Fruit fly (Drosophila melanogaster): Measurements from ENCODE around the gene Rad9.

The Rad9 gene

DNA sequence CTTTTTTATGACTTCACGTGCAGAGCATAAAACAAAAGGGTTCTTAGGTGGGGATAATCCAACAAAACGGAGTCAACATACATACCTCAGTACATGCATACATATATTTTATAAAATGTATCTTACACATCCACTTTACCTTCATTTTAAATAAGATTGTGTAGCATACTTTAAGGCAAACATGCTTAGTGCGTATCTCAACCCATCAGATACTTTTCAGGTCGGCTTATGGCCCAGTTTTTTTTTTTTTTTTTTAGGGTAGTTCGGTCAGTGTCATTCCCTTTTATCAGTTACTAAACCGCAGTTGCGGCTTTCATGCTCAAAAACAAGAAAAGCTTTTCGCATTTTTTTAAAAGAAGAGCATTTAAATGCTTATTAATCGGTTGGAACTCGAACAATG, 19.6 kb upstream of the Rad9 start, which contains the start of gene NijB:
Gene NijB, plus strand, starts transcription at position 398 of the 400 bp plus-strand sequence.
- peak; percentile 56 for TF ChIP-seq vri (GFP tag; optimal IDR thresholded peaks at IDR 0.05)
- TF ChIP-seq OdsH (GFP tag; optimal IDR thresholded peaks at IDR 0.05): peak; percentile 7
- TF ChIP-seq Eip75B (GFP tag; optimal IDR thresholded peaks at IDR 0.05): peak; percentile 88
- TF ChIP-seq CG10631 (GFP tag; optimal IDR thresholded peaks at IDR 0.05): no peak
- TF ChIP-seq ss (GFP tag; optimal IDR thresholded peaks at IDR 0.05): peak in 1 of 2 experiments; percentile 0
- peak; percentile 69 for TF ChIP-seq svp (GFP tag)
- no peak for TF ChIP-seq eg (GFP tag; IDR thresholded peaks at IDR 0.05)

DNA sequence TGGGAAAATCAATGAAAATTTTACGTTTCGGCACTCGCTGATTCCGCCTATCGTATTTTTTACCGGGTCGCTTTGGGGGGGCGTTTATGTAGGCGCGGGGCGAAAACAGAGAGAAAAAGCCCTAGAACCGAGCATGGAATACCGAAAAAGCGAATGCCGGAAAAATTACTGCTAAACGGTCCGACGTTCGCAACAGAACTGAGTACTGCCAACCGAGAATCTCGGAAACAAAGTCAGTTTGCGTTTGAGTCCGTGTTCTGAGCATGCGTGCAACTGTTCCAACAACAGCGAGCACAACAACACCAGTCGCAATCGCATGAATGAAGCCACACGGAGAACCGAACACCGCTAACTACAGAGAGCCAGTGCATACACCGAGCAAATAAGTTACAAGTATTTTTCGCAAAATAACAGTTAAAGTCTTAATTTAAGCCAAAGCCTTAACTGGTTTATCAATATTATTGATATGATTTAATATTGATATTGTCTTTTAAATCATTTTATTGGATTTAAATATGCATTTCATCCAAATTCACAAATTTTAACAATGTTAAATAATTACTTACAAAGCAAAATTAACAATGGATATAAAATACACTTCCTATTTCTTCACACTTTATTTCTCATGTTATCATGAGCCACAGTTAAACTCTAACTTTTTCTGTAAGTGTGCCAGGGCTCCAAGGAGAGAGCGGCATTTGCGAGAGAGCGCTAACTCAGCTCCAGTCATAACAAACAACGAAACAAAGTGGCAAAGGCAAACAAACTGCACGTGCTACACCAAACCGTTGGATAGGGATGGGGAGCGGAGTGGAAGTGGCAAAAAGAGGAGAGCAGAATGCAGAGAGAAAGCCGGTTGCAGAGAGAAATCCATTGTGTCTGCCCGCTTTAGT, 18.2 kb upstream of the Rad9 start, which contains the start of gene CG3961:
Gene CG3961, minus strand, starts transcription at position 201 of the 893 bp plus-strand sequence.
- peak; percentile 98 for TF ChIP-seq dsx (GFP tag; optimal IDR thresholded peaks at IDR 0.05; ENCODE audit: poor library complexity, severe bottlenecking)
- TF ChIP-seq lz (GFP tag; optimal IDR thresholded peaks at IDR 0.05): peak; percentile 98
- peak; percentile 98 for TF ChIP-seq CG16779 (tag; optimal IDR thresholded peaks at IDR 0.05)
- TF ChIP-seq CG34406 (GFP tag; optimal IDR thresholded peaks at IDR 0.05): peak; percentile 99
- TF ChIP-seq vri (GFP tag; optimal IDR thresholded peaks at IDR 0.05): peak; percentile 89
- peak; percentile 99 for TF ChIP-seq net (GFP tag; optimal IDR thresholded peaks at IDR 0.05)
- peak; percentile 91 for TF ChIP-seq fd85E (GFP tag; optimal IDR thresholded peaks at IDR 0.05)
- peak; percentile 89 for TF ChIP-seq eg (GFP tag; IDR thresholded peaks at IDR 0.05)
- TF ChIP-seq CG11902 (GFP tag; optimal IDR thresholded peaks at IDR 0.05): peak; percentile 93
- peak; percentile 98 for TF ChIP-seq CG10669 (GFP tag; optimal IDR thresholded peaks at IDR 0.05)
- TF ChIP-seq CG8119 (GFP tag; IDR thresholded peaks at IDR 0.05): peak; percentile 99
- TF ChIP-seq acj6 (GFP tag; optimal IDR thresholded peaks at IDR 0.05): peak; percentile 99
- peak; percentile 98 for TF ChIP-seq Sox15 (GFP tag; optimal IDR thresholded peaks at IDR 0.05)
- TF ChIP-seq CG3919 (GFP tag; optimal IDR thresholded peaks at IDR 0.05): peak; percentile 99
- TF ChIP-seq Blimp-1 (GFP tag; optimal IDR thresholded peaks at IDR 0.05): peak; percentile 96
- peak; percentile 98 for TF ChIP-seq CG9139 (GFP tag; optimal IDR thresholded peaks at IDR 0.05)
- TF ChIP-seq Hr4 (GFP tag; optimal IDR thresholded peaks at IDR 0.05): peak; percentile 98
- peak; percentile 85 to 100 for TF ChIP-seq salr (GFP tag; optimal IDR thresholded peaks at IDR 0.05)
- TF ChIP-seq CG1621 (tag; optimal IDR thresholded peaks at IDR 0.05): peak; percentile 94
- TF ChIP-seq spab (GFP tag; optimal IDR thresholded peaks at IDR 0.05): peak; percentile 99
- peak; percentile 98 for TF ChIP-seq CG4318 (GFP tag; optimal IDR thresholded peaks at IDR 0.05)
- TF ChIP-seq fd59A (GFP tag; optimal IDR thresholded peaks at IDR 0.05): peak; percentile 99
- peak; percentile 94 for TF ChIP-seq Hr39 (GFP tag; optimal IDR thresholded peaks at IDR 0.05)
- peak; percentile 91 for TF ChIP-seq Ets21C (GFP tag; optimal IDR thresholded peaks at IDR 0.05)
- TF ChIP-seq dac (GFP tag; optimal IDR thresholded peaks at IDR 0.05): peak; percentile 94
- TF ChIP-seq CG6163 (GFP tag; IDR thresholded peaks at IDR 0.05): peak; percentile 89
- TF ChIP-seq CG6792 (GFP tag; optimal IDR thresholded peaks at IDR 0.05): peak; percentile 99
- peak; percentile 96 for TF ChIP-seq CG31627 (GFP tag; optimal IDR thresholded peaks at IDR 0.05)
- TF ChIP-seq Ets96B (tag; optimal IDR thresholded peaks at IDR 0.05): peak; percentile 99
- TF ChIP-seq Gug (GFP tag; IDR thresholded peaks at IDR 0.05): peak; percentile 94
- peak; percentile 92; the same call in 1 of the 2 replicates for TF ChIP-seq CG11294 (GFP tag; IDR thresholded peaks at IDR 0.05)
- peak; percentile 98 for TF ChIP-seq Eip75B (GFP tag; optimal IDR thresholded peaks at IDR 0.05)
- peak; percentile 99 for TF ChIP-seq CG3032 (tag; optimal IDR thresholded peaks at IDR 0.05)
- peak; percentile 98 for TF ChIP-seq pdm3 (GFP tag; optimal IDR thresholded peaks at IDR 0.05)
- peak; percentile 89 for TF ChIP-seq Eip93F (GFP tag; optimal IDR thresholded peaks at IDR 0.05)
- TF ChIP-seq CG7368 (GFP tag; optimal IDR thresholded peaks at IDR 0.05): peak; percentile 97
- peak; percentile 98 for TF ChIP-seq Smox (GFP tag; optimal IDR thresholded peaks at IDR 0.05)
- TF ChIP-seq cyc (GFP tag; optimal IDR thresholded peaks at IDR 0.05): peak; percentile 96
- TF ChIP-seq topi (GFP tag; optimal IDR thresholded peaks at IDR 0.05): peak; percentile 98
- peak; percentile 99 for TF ChIP-seq CG8632 (GFP tag; optimal IDR thresholded peaks at IDR 0.05)
- peak; percentile 85 for TF ChIP-seq fkh (GFP tag; optimal IDR thresholded peaks at IDR 0.05)
- TF ChIP-seq Sox14 (GFP tag; optimal IDR thresholded peaks at IDR 0.05): peak; percentile 97
- peak; percentile 98 for TF ChIP-seq CG11762 (GFP tag; optimal IDR thresholded peaks at IDR 0.05; ENCODE audit: insufficient read depth)
